Fruit fly (Drosophila melanogaster) whole organism, embryonic: ENCODE measurements around the gene Hand.

Source experiments
- Atf3 ChIP-seq: fragments of 200-800 bp; sonication (Bioruptor generic); optimal IDR thresholded peaks from 3 replicates; lab custom pipeline; 2016; ENCODE audit warnings: missing biosample characterization, missing genetic modification characterization
- Awh ChIP-seq: fragments of 200-800 bp; sonication (Bioruptor generic); IDR thresholded peaks from 2 replicates; pipeline ENCODE4, ENCODE4 v1.3.6; 2022; ENCODE audit warnings: missing biosample characterization, missing genetic modification characterization
- Blimp-1 ChIP-seq: fragments of 200-800 bp; sonication (Bioruptor generic); optimal IDR thresholded peaks from 3 replicates; lab custom pipeline; 2018; ENCODE audit warnings: missing biosample characterization, missing genetic modification characterization, mild to moderate bottlenecking, moderate library complexity, missing genetic modification reagents
- CG10209 ChIP-seq: fragments of 200-800 bp; sonication (Bioruptor generic); optimal IDR thresholded peaks from 3 replicates; lab custom pipeline; 2017; ENCODE audit warnings: missing biosample characterization, mild to moderate bottlenecking, missing genetic modification characterization, missing genetic modification reagents
- CG1024 ChIP-seq: fragments of 200-800 bp; sonication (Bioruptor generic); IDR thresholded peaks from 2 replicates; pipeline ENCODE4 v1.3.6; 2022; ENCODE audit warnings: missing biosample characterization, missing genetic modification characterization
- CG10321 ChIP-seq: fragments of 200-800 bp; sonication (Bioruptor generic); IDR thresholded peaks from 2 replicates; pipeline ENCODE4 v1.3.6; 2022; ENCODE audit warnings: missing biosample characterization, missing genetic modification characterization
- CG12104 ChIP-seq: fragments of 200-800 bp; sonication (Bioruptor generic); optimal IDR thresholded peaks from 3 replicates; lab custom pipeline; 2016; ENCODE audit warnings: missing biosample characterization, missing genetic modification characterization
- CG13123 ChIP-seq: fragments of 200-800 bp; sonication (Bioruptor generic); optimal IDR thresholded peaks from 2 replicates; lab custom pipeline; 2016; ENCODE audit warnings: missing biosample characterization, missing genetic modification characterization
- CG14710 ChIP-seq: fragments of 200-800 bp; sonication (Bioruptor generic); optimal IDR thresholded peaks from 3 replicates; lab custom pipeline; 2019; ENCODE audit warnings: missing biosample characterization, mild to moderate bottlenecking, missing genetic modification characterization, moderate library complexity
- CG15479 ChIP-seq: fragments of 200-800 bp; sonication (Bioruptor generic); optimal IDR thresholded peaks from 3 replicates; lab custom pipeline; 2019; ENCODE audit warnings: missing biosample characterization, mild to moderate bottlenecking, missing genetic modification characterization, moderate library complexity
- CG30020 ChIP-seq: fragments of 200-800 bp; optimal IDR thresholded peaks from 2 replicates; lab custom pipeline; 2019; ENCODE audit warnings: missing biosample characterization, mild to moderate bottlenecking, missing genetic modification characterization, moderate library complexity
- CG34376 ChIP-seq: fragments of 200-800 bp; sonication (Bioruptor generic); optimal IDR thresholded peaks from 2 replicates; lab custom pipeline; 2018; ENCODE audit warnings: missing biosample characterization, mild to moderate bottlenecking, missing genetic modification characterization
- CG3995 ChIP-seq: fragments of 200-800 bp; sonication (Bioruptor generic); optimal IDR thresholded peaks from 3 replicates; lab custom pipeline; 2016; ENCODE audit warnings: missing biosample characterization, missing genetic modification characterization
- CG6654 ChIP-seq: fragments of 200-800 bp; sonication (Bioruptor generic); optimal IDR thresholded peaks from 2 replicates; lab custom pipeline; 2017; ENCODE audit warnings: missing biosample characterization, mild to moderate bottlenecking, missing genetic modification characterization
- CG8281 ChIP-seq: fragments of 200-800 bp; sonication (Bioruptor generic); optimal IDR thresholded peaks from 2 replicates; lab custom pipeline; 2018; ENCODE audit warnings: missing biosample characterization, mild to moderate bottlenecking, missing genetic modification characterization, moderate library complexity
- CG9727 ChIP-seq: fragments of 200-800 bp; sonication (Bioruptor generic); optimal IDR thresholded peaks from 3 replicates; lab custom pipeline; 2017; ENCODE audit warnings: missing biosample characterization, mild to moderate bottlenecking, missing genetic modification characterization
- CG9817 ChIP-seq: fragments of 200-800 bp; sonication (Bioruptor generic); optimal IDR thresholded peaks from 2 replicates; lab custom pipeline; 2018; ENCODE audit warnings: missing biosample characterization, mild to moderate bottlenecking, missing genetic modification characterization, moderate library complexity
- Dfd ChIP-seq, 2 experiments: fragments of >200 bp; optimal IDR thresholded peaks; 2 replicates each; lab custom pipeline; 2017; ENCODE audit warnings: missing biosample characterization in 2 of 2, missing genetic modification characterization in 2 of 2
- Dip3 ChIP-seq: fragments of 200-800 bp; sonication (Bioruptor generic); optimal IDR thresholded peaks from 3 replicates; lab custom pipeline; 2016; ENCODE audit warnings: missing biosample characterization, missing genetic modification characterization
- Eip74EF ChIP-seq, 2 experiments: fragments of 200-800 bp in 1 of 2; fragments of >200 bp in 1 of 2; sonication (Bioruptor generic) in 1 of 2; optimal IDR thresholded peaks; 2 replicates each; lab custom pipeline; 2017 to 2019; ENCODE audit warnings: missing biosample characterization in 2 of 2, missing genetic modification characterization in 2 of 2, mild to moderate bottlenecking in 1 of 2, moderate library complexity in 1 of 2
- Hey ChIP-seq: fragments of 200-800 bp; sonication (Bioruptor generic); optimal IDR thresholded peaks from 3 replicates; lab custom pipeline; 2018; ENCODE audit warnings: missing biosample characterization, mild to moderate bottlenecking, missing genetic modification characterization
- Hr78 ChIP-seq, 2 experiments: fragments of 200-800 bp in 1 of 2; fragments of >200 bp in 1 of 2; sonication (Bioruptor generic) in 1 of 2; optimal IDR thresholded peaks; 2 replicates each; lab custom pipeline; 2017 to 2019; ENCODE audit warnings: missing biosample characterization in 2 of 2, missing genetic modification characterization in 2 of 2, mild to moderate bottlenecking in 1 of 2, moderate library complexity in 1 of 2
- Jarid2 ChIP-seq: fragments of 200-800 bp; sonication (Bioruptor generic); optimal IDR thresholded peaks from 3 replicates; lab custom pipeline; 2017; ENCODE audit warnings: mild to moderate bottlenecking, missing biosample characterization, missing genetic modification reagents, missing genetic modification characterization
- Lim3 ChIP-seq: fragments of 200-800 bp; sonication (Bioruptor generic); IDR thresholded peaks from 2 replicates; pipeline ENCODE4 v1.3.6; 2022; ENCODE audit warnings: missing biosample characterization, missing genetic modification characterization
- MBD-R2 ChIP-seq: fragments of 200-800 bp; sonication (Bioruptor generic); IDR thresholded peaks from 2 replicates; pipeline ENCODE4 v1.3.6; 2022; ENCODE audit warnings: missing biosample characterization, missing genetic modification characterization
- Med ChIP-seq: fragments of 200-800 bp; sonication (Bioruptor generic); peaks from one replicate; lab custom pipeline; 2016; ENCODE audit warnings: missing biosample characterization, missing genetic modification characterization, mild to moderate bottlenecking, inconsistent platforms, moderate library complexity
- Myb ChIP-seq: fragments of 200-800 bp; sonication (Bioruptor generic); optimal IDR thresholded peaks from 2 replicates; lab custom pipeline; 2016; ENCODE audit warnings: missing biosample characterization, missing genetic modification characterization
- Opbp ChIP-seq: fragments of 200-800 bp; sonication (Bioruptor generic); IDR thresholded peaks from 3 replicates; pipeline ENCODE4 v1.3.6; 2022; ENCODE audit warnings: missing biosample characterization, missing genetic modification characterization; ENCODE audit not compliant: partially characterized antibody
- Spps ChIP-seq: fragments of 200-800 bp; sonication (Bioruptor generic); optimal IDR thresholded peaks from 2 replicates; lab custom pipeline; 2018; ENCODE audit warnings: missing biosample characterization, mild to moderate bottlenecking, missing genetic modification characterization
- abd-A ChIP-seq: fragments of 200-800 bp; sonication (Bioruptor generic); optimal IDR thresholded peaks from 3 replicates; lab custom pipeline; 2019; ENCODE audit warnings: missing biosample characterization, mild to moderate bottlenecking, missing genetic modification characterization, moderate library complexity
- ac ChIP-seq: fragments of 200-800 bp; sonication (Bioruptor generic); optimal IDR thresholded peaks from 3 replicates; lab custom pipeline; 2017; ENCODE audit warnings: missing biosample characterization, mild to moderate bottlenecking, missing genetic modification characterization
- cato ChIP-seq: fragments of 200-800 bp; sonication (Bioruptor generic); optimal IDR thresholded peaks from 2 replicates; lab custom pipeline; 2016; ENCODE audit warnings: missing biosample characterization, missing genetic modification characterization, borderline replicate concordance
- chinmo ChIP-seq: fragments of 200-800 bp; sonication (Bioruptor generic); IDR thresholded peaks from 4 replicates; pipeline ENCODE4 v1.3.6; 2022; ENCODE audit warnings: missing biosample characterization, missing genetic modification characterization; ENCODE audit not compliant: partially characterized antibody
- crp ChIP-seq, 2 experiments: fragments of 200-800 bp; sonication (Bioruptor generic); optimal IDR thresholded peaks; 2 replicates in 1 of 2; 3 replicates in 1 of 2; lab custom pipeline; 2017; ENCODE audit warnings: missing biosample characterization in 2 of 2, missing genetic modification characterization in 2 of 2, mild to moderate bottlenecking in 1 of 2, moderate library complexity in 1 of 2
- emc ChIP-seq: fragments of 200-800 bp; sonication (Bioruptor generic); optimal IDR thresholded peaks from 2 replicates; lab custom pipeline; 2016; ENCODE audit warnings: missing biosample characterization, missing genetic modification characterization
- eve ChIP-seq, 2 experiments: fragments of >200 bp; optimal IDR thresholded peaks; 2 replicates each; lab custom pipeline; 2017; ENCODE audit warnings: missing biosample characterization in 2 of 2, missing genetic modification characterization in 2 of 2
- ewg ChIP-seq: fragments of 200-800 bp; sonication (Bioruptor generic); optimal IDR thresholded peaks from 3 replicates; lab custom pipeline; 2017; ENCODE audit warnings: mild to moderate bottlenecking, missing biosample characterization, missing genetic modification reagents, missing genetic modification characterization
- exex ChIP-seq: fragments of 200-800 bp; sonication (Bioruptor generic); optimal IDR thresholded peaks from 4 replicates; lab custom pipeline; 2018; ENCODE audit warnings: missing biosample characterization, mild to moderate bottlenecking, missing genetic modification characterization, moderate library complexity
- grn ChIP-seq: fragments of 200-800 bp; sonication (Bioruptor generic); optimal IDR thresholded peaks from 3 replicates; lab custom pipeline; 2017; ENCODE audit warnings: missing biosample characterization, missing genetic modification characterization
- inv ChIP-seq: fragments of 200-800 bp; sonication (Bioruptor generic); IDR thresholded peaks from 2 replicates; pipeline ENCODE4 v1.3.6; 2022; ENCODE audit warnings: missing biosample characterization, missing genetic modification characterization; ENCODE audit not compliant: partially characterized antibody
- lab ChIP-seq: fragments of 200-800 bp; sonication (Bioruptor generic); optimal IDR thresholded peaks from 3 replicates; lab custom pipeline; 2017; ENCODE audit warnings: missing biosample characterization, missing genetic modification characterization, mild to moderate bottlenecking, moderate library complexity, missing genetic modification reagents
- rib ChIP-seq: fragments of 200-800 bp; sonication (Bioruptor generic); IDR thresholded peaks from 2 replicates; pipeline ENCODE4 v1.3.6; 2022; ENCODE audit warnings: missing biosample characterization, missing genetic modification characterization
- run ChIP-seq: fragments of 200-800 bp; sonication (Bioruptor generic); optimal IDR thresholded peaks from 3 replicates; lab custom pipeline; 2018; ENCODE audit warnings: missing biosample characterization, mild to moderate bottlenecking, missing genetic modification characterization
- slbo ChIP-seq: fragments of 200-800 bp; sonication (Bioruptor generic); IDR thresholded peaks from 2 replicates; pipeline ENCODE4 v1.3.6; 2022; ENCODE audit warnings: missing biosample characterization, missing genetic modification characterization
- sug ChIP-seq: fragments of 200-800 bp; optimal IDR thresholded peaks from 2 replicates; lab custom pipeline; 2019; ENCODE audit warnings: missing biosample characterization, mild to moderate bottlenecking, missing genetic modification characterization, moderate library complexity
- tll ChIP-seq, 2 experiments: fragments of 200-800 bp in 1 of 2; fragments of >200 bp in 1 of 2; sonication (Bioruptor generic) in 1 of 2; optimal IDR thresholded peaks; 2 replicates each; lab custom pipeline; 2017 to 2019; ENCODE audit warnings: missing biosample characterization in 2 of 2, missing genetic modification characterization in 2 of 2, mild to moderate bottlenecking in 1 of 2, moderate library complexity in 1 of 2
- zen ChIP-seq: fragments of 200-800 bp; sonication (Bioruptor generic); optimal IDR thresholded peaks from 3 replicates; lab custom pipeline; 2018; ENCODE audit warnings: missing biosample characterization, mild to moderate bottlenecking, missing genetic modification characterization, moderate library complexity

Hand gene

dm6 chr2L:10315888-10316287 lies 20.7 kb upstream of the Hand start:
- TF ChIP-seq Jarid2 (GFP tag; lab: Kevin White, UChicago) = no peak
- TF ChIP-seq chinmo (GFP tag; lab: Robert Waterston, UW) = 0 out of 4 replicates have a peak, but pooled peaks have one; percentile 21
- TF ChIP-seq CG10321 = no peak
- TF ChIP-seq eve (GFP tag; optimal IDR thresholded peaks at IDR 0.05; lab: Kevin White, UChicago) = peak in 1 of 2 experiments; percentile 46
- TF ChIP-seq sug (tag; lab: Kevin White, UChicago) = peak; percentile 16
- no peak for TF ChIP-seq MBD-R2
- TF ChIP-seq CG34376 (GFP tag; lab: Kevin White, UChicago) = peak; percentile 82
- no peak for TF ChIP-seq Spps (tag; lab: Kevin White, UChicago)
- no peak for TF ChIP-seq Hey (tag; lab: Kevin White, UChicago)
- TF ChIP-seq Atf3 = no peak
- peak; percentile 6 for TF ChIP-seq Med (GFP tag; lab: Kevin White, UChicago)
- no peak for TF ChIP-seq Dfd (GFP tag; optimal IDR thresholded peaks at IDR 0.05; lab: Kevin White, UChicago)
- TF ChIP-seq grn (GFP tag; lab: Kevin White, UChicago) = peak; percentile 45
- no peak for TF ChIP-seq emc (GFP tag; lab: Kevin White, UChicago)
- no peak for TF ChIP-seq abd-A
- TF ChIP-seq CG10209 (GFP tag; lab: Kevin White, UChicago) = no peak
- TF ChIP-seq Eip74EF (GFP tag; optimal IDR thresholded peaks at IDR 0.05; lab: Kevin White, UChicago) = peak in 1 of 2 experiments; percentile 7
- TF ChIP-seq run = no peak
- peak; percentile 66 for TF ChIP-seq CG15479 (GFP tag; lab: Kevin White, UChicago)
- no peak for TF ChIP-seq Myb
- TF ChIP-seq CG6654 (GFP tag; lab: Kevin White, UChicago) = no peak
- peak in 1 of 2 experiments; percentile 55 for TF ChIP-seq Hr78 (GFP tag; optimal IDR thresholded peaks at IDR 0.05; lab: Kevin White, UChicago)
- peak; percentile 83 for TF ChIP-seq exex (tag; lab: Kevin White, UChicago)
- TF ChIP-seq ac (GFP tag; lab: Kevin White, UChicago) = no peak
- TF ChIP-seq Awh (GFP tag; lab: Robert Waterston, UW) = no peak
- no peak for TF ChIP-seq Opbp (GFP tag; lab: Robert Waterston, UW)
- no peak for TF ChIP-seq CG8281 (tag; lab: Kevin White, UChicago)
- TF ChIP-seq Blimp-1 (GFP tag; lab: Kevin White, UChicago) = no peak
- TF ChIP-seq, all 482 proteins: peak for 10

- TF ChIP-seq CG14710 (tag; lab: Kevin White, UChicago) (peak; percentile 64), Lim3 (GFP tag; lab: Robert Waterston, UW) (no peak), CG3995 (GFP tag; lab: Kevin White, UChicago) (peak; percentile 77), CG13123 (GFP tag; lab: Kevin White, UChicago) (no peak), inv (no peak), CG9817 (no peak), CG1024 (GFP tag; lab: Robert Waterston, UW) (peak; percentile 79; the same call in 1 of the 2 replicates), tll (GFP tag; optimal IDR thresholded peaks at IDR 0.05; lab: Kevin White, UChicago) (peak in 1 of 2 experiments; percentile 3), lab (GFP tag; lab: Kevin White, UChicago) (no peak), cato (no peak), ewg (GFP tag; lab: Kevin White, UChicago) (peak; percentile 13), CG12104 (peak; percentile 20), Dip3 (GFP tag; lab: Kevin White, UChicago) (no peak), rib (GFP tag; lab: Robert Waterston, UW) (no peak), zen (peak; percentile 8), slbo (GFP tag; lab: Robert Waterston, UW) (peak; percentile 35), CG9727 (GFP tag; lab: Kevin White, UChicago) (no peak), CG30020 (tag; lab: Kevin White, UChicago) (peak; percentile 99), crp (GFP tag; optimal IDR thresholded peaks at IDR 0.05; lab: Kevin White, UChicago) (peak in 1 of 2 experiments; percentile 78)
Observed at dm6 chr2L:10314327-10315210, 19.4 kb upstream of the Hand start, which contains the start of the genes Usp14 and CG4972. Gene Usp14, minus strand, starts transcription at chr2L:10314396. Gene CG4972, plus strand, starts transcription at chr2L:10314792.
